Fruit fly (Drosophila melanogaster) whole organism, larva: ENCODE results near the gene Kr-h2.

Source experiments
- noc ChIP-seq: fragments of 200-800 bp; sonication (Bioruptor generic); optimal IDR thresholded peaks from 3 replicates; lab custom pipeline; 2019; ENCODE audit warnings: missing biosample characterization, mild to moderate bottlenecking, missing genetic modification characterization, moderate library complexity

Gene Kr-h2

DNA sequence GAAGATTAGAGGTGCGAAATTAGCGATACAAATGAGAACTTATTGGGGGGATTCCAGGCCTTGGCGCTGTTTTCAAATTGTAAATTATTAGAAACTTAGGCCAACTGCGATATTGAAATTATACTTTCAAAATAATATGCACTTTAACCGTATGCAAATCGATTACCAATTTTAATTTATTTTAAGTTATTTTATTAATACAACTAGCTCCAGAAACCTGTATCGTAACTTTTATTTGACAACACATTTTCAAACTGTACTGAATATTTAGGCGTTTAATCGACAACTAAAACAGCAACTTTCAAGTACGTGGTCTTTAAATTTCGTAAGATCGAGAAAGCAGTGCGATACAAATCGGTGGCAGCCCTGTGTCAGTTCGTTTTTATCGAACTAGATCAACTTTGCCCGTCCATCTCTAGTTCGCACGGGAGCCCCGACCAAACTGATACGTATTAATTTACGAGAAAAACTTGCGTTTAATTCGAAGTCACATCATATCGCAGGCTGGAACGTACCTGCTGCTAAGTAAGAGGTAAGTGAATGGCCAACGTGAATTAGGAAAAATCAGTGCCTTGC, at the start of gene Kr-h2, which contains the start of gene CG9154:
Gene Kr-h2 (plus strand): TSS at position 335 of the 576 bp plus-strand sequence.
Gene CG9154 (minus strand): TSS at position 31 of the 576 bp plus-strand sequence.
- TF ChIP-seq noc (tag; lab: Kevin White, UChicago) = no peak

DNA sequence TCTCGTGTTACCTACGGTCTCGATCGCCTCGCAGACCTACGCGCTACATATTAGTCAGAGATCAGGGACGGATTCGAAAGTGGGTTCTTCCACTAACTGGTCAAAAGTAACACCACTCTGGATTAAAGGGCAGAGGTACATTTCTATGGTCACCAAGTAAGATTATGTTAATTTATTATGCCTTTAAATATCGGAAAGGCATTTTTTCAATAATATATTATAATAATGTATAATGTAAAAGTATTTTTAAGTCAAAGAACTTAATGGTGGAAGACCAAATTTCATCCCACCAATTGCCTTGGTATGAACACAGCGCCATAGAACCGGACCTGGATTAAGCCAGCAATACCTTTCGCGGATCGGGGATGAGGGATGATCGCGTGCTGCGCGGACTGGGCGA, 48.0 kb upstream of the Kr-h2 start:
- TF ChIP-seq noc (tag; lab: Kevin White, UChicago) = no peak

DNA sequence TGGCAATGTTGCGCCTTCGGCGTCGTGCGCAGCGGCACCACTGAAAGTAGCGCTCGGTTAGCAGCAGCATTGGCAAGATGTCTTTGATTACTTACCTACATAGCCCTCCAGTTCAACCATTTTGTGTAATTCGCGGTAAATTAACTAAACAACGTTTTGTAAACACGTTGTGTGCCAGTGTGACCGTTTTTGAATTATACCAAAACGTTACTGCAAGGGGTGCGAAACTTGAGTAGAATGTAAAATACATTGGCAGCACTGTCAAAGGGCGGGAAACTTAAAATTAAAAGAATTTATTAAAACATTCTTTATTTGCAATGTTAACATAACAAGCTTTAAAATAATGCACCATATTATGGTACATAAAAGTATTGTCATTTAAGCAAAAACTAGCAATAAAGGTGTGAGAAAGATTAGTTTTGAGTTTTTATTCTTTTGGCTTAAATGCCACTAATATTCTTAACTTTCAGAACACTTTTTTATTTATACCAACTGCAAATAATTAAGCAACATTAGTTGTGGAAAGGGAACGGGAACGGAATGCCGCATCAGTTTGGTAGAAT, 46.4 kb upstream of the Kr-h2 start, which contains the start of gene CG9107:
Gene CG9107 (minus strand): TSS at position 195 of the 563 bp plus-strand sequence.
- TF ChIP-seq noc (tag; lab: Kevin White, UChicago) = no peak

DNA sequence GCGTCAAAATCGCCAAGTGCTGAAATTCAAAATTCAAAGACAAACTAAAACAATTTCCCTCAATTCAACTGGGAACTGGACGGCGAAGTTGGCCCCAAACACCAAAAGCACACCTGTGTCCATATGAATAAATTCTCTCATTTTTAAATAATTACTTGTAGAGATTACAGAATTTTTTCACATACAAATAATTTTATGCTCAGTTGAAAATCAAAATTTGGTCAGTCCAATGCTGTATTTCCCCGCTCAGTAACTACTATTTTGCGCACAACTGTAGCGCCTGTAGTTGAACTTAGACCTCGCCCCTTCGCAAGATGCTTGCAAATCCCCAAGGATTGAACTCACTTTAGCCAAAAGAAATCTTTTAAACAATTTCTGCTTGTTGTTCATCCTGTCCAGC, 42.1 kb upstream of the Kr-h2 start:
- no peak for TF ChIP-seq noc (tag; lab: Kevin White, UChicago)

DNA sequence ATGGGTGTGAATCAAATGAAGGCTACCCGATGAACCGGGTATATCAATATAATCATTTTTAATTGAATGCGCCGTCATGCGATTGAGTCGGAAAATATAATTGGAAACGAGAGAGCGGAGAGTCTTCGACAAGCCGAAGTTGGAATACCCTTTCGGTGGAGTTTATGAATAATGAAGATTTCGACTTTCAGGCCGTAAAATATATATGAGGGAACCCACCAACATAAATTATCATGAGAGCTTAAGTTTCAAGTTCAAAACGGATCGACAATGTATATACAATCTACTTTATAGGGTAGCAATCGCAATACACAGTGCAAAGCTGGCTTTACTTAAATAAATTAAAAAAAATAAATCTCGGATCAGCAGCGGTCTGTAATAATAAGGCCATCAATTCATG, 39.0 kb upstream of the Kr-h2 start:
- no peak for TF ChIP-seq noc (tag; lab: Kevin White, UChicago)

DNA sequence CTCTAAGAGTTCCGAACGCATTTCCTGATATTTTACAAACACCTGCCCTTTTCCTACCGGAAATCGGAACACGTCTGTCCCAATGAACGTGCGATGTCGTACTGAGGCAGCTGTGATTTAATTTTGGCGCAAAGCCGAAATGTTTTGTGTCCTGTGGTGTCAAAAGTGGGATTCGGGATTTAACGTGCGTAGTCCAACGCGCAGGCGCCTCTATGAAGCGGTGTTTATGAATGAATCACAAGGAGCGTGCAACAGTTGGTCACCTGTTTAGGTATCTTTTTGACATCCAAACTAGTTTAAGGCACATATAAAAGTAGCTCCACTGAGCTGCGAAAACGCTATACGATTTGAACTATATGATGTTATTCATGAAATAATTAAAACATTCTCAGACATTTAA, 36.4 kb upstream of the Kr-h2 start, which contains the start of gene CG9109:
Gene CG9109 (minus strand): TSS at position 80 of the 400 bp plus-strand sequence.
- TF ChIP-seq noc (tag; lab: Kevin White, UChicago) = no peak

DNA sequence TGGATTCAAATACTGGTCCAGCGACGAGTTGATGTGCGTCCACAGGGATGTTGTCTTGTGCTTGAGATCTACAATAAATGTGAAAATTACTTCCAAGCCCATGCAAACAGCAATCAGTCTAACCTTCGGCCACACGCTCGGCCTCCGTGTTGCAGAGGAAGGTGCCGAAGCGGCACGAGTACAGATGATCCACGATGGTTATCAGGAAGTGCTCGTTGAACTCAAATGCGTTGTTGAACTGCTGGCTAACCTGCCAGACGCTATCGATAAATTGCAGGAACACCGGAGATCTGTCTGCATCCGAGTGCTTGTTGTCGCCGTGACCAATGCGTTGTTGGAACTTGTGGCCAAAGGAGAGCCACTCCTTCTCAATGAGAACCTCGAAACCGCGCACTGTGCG, 35.6 kb upstream of the Kr-h2 start:
- TF ChIP-seq noc (tag; lab: Kevin White, UChicago) = no peak

DNA sequence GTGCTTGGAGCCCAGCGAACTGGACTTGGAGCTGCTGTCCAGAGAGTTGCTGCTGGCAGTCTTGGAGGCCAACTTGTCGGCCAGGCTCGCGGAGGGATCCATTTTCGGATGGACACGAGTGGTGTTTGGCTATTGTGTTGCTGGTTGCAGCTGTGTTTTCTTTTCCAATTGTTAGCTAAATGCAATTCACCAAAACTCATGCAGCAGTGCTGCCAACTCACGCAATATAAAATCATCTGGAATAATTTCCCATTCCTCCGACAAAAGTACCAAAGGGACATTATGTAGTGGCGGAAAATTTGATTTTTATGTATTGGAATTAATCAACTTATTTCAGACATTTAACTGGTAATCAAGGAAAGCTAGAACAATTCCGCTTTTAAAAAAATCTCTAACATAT, 34.1 kb upstream of the Kr-h2 start, which contains the start of gene mtm:
Gene mtm (minus strand): TSS at position 306 of the 400 bp plus-strand sequence.
- TF ChIP-seq noc (tag; lab: Kevin White, UChicago) = no peak

DNA sequence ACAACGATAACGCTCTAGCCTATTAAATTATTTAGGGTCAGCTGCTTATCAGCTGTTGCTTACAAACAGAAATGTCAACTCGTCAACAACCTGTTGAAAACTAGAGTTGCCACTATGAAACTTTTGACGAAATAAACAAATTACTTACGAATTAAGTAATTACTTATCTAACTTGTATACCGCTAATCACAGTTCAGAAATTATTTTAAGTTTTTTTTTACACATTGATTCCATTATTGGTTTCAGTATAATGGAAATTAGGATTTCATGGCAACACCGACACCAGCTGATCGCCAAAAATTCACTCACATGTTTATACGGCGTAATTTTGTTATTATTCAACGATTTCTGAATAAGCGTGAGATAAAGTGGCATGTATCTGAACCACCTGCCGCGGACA, 33.0 kb upstream of the Kr-h2 start, which contains the start of the genes CG9117 and CG31643:
Gene CG9117 (minus strand): TSS at position 73 of the 400 bp plus-strand sequence.
Gene CG31643 (plus strand): TSS at position 288 of the 400 bp plus-strand sequence.
- peak; percentile 76 for TF ChIP-seq noc (tag; lab: Kevin White, UChicago)

DNA sequence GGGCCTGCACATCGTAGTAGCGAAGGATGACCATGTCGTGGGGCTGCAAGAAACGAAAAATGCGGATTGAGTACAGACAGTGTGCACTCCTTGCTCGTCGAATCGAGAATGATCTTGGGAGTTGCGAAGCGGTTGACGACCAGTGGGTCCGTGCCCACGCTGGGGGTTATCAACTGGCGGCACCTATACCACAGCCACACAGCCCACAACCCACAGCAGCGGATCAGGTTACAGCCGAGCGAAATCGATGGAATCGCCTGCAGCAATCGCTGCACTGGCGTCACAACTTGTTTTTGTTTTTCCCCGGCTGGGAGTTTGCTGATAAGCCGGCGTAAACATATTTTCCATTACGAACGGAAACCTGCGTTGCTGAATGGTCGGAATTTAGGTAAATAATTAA, 25.3 kb upstream of the Kr-h2 start:
- TF ChIP-seq noc (tag; lab: Kevin White, UChicago) = no peak

DNA sequence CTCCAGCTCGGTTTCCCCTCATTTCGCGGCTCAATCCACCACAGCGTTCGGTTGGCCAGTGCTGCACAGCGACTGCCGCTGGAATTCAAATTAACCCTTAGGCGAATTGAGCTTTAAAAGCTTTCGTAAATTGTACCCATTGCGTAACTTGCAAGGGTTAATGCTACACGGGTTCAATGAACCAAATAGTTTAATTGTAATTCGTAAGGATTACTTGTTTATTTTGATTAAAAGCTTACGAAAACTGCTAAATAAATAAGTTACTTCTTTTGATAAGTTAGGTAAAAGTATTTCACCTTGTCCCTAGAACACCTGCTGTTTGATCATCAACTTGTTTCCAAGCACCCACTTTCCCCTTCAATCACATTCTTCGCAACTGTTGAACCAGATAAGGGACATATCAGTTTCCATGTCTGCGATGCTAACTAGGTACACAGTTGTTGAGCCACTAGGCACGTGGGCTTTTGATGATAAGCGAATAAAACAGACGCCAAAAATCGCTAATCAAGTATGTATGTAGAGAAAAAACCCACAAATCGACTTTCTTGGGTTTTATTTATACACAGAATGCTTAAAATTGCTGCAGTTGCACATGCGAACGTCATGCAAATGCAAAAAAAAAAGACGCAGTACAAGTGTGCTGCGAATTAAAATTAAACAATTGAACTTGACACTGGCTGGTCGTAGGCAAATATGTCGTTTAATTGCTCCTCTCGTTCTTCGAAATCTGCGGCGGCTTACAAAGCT, 24.6 kb upstream of the Kr-h2 start, which contains the start of gene Pfas:
Gene Pfas (minus strand): TSS at position 79 of the 747 bp plus-strand sequence.
- peak; percentile 80 for TF ChIP-seq noc (tag; lab: Kevin White, UChicago)

DNA sequence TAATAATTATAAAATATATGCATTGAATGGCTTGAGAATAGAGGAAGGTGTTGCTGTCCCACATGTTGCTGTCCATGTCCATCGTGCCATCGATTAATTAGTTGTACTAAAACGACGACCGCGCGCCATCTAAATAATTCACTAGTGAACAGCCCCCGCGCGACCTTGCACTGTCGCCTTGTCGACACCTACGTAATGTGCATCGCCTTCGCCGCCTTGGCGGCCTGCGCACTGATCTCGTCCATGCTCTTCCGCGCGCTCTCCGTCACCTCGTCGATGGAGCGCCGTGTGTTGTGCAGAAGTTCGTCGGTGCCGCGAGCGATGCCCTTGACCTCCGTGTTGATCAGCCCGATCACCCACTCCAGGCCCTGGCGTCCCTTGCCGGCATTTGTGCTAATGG, 23.9 kb upstream of the Kr-h2 start:
- TF ChIP-seq noc (tag; lab: Kevin White, UChicago) = no peak

DNA sequence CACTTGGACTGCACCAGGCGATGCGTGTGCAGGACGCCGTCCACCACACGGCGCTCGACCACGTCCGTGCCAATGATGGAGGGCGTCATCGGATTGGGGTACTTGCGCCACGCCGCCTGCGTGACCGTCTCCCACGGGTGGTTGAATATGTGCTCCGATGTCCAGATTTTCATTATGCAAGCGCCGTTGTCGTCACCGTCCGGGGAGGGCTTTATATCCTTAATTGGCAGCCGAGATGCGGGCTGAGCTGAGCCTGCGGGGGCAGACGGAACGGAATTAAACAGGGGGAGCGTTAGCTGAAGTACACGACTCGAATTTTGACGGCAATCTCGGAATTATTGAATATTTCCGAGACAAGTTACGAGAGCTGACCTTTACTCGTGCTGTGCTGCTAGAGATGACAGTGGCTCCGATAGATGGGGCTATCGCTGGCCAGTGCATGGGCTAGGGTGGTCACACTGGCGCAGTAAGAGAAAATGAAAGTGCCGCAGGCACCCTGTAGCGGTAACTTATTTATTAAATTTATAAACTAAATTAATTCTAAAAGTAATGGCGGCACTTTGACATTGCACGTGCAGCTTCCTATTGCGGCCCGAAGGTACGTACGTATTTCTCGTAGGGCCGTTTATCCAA, 23.1 kb upstream of the Kr-h2 start, which contains the start of gene IPIP:
Gene IPIP (plus strand): TSS at position 475 of the 633 bp plus-strand sequence.
- TF ChIP-seq noc (tag; lab: Kevin White, UChicago) = no peak

DNA sequence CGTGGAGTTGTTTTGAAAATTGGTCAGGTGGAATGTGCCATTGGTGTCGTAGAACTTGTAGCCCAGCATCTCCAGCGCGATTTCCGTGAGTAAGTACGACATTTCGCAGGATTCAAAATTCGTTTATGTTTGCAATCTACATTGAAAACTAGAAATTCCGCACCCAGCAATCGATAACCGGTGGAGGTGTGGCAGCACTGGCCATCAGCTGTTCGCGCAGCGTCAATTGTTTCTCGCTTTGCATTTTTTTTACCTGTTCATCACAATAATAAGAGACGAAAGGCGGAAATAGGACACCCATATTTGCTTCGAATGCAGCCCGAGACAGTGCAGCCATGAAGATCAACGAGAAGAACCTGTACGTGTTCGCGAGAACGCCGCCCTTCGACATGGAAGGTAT, 22.2 kb upstream of the Kr-h2 start, which contains the start of the genes CG34179 and slmo:
Gene CG34179 (minus strand): TSS at position 165 of the 400 bp plus-strand sequence.
Gene slmo (minus strand): TSS at position 165 of the 400 bp plus-strand sequence.
- TF ChIP-seq noc (tag; lab: Kevin White, UChicago) = no peak

DNA sequence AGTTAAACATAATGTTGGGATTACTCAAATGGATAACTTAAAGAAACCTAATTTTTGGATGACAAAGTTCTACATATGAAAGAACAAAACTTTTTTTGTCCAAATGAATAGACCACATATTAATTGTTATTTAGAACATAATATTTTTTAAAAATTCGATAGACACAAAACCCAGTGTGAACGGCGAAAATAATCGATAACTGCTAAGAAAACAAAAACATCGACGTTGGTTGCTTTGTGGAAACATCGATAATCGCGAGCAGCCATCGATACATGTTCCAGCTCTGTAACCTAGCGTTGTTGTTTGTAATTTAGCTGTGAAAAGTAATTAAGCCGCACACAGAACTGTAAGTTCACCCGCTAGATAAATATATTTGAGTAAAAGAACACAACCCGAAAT, 20.2 kb upstream of the Kr-h2 start, which contains the start of gene CG9135:
Gene CG9135 (plus strand): TSS at position 226 of the 400 bp plus-strand sequence.
- TF ChIP-seq noc (tag; lab: Kevin White, UChicago) = no peak
